Fruit fly (Drosophila melanogaster) whole organism, adult: ENCODE measurements around the gene COX5BL.

ENCODE experiments used
- CG11617 ChIP-seq: fragments of 200-800 bp; sonication (Bioruptor generic); optimal IDR thresholded peaks from 2 replicates; lab custom pipeline; 2017; ENCODE audit warnings: mild to moderate bottlenecking, missing biosample characterization, missing genetic modification reagents, missing genetic modification characterization
- CG12768 ChIP-seq: fragments of 200-800 bp; sonication (Bioruptor generic); optimal IDR thresholded peaks from 2 replicates; lab custom pipeline; 2017; ENCODE audit warnings: missing biosample characterization, missing genetic modification characterization, mild to moderate bottlenecking, moderate library complexity, missing genetic modification reagents
- CG14711 ChIP-seq: fragments of 200-800 bp; sonication (Bioruptor generic); optimal IDR thresholded peaks from 2 replicates; lab custom pipeline; 2018; ENCODE audit warnings: missing biosample characterization, mild to moderate bottlenecking, missing genetic modification characterization, moderate library complexity
- CG1620 ChIP-seq: fragments of 200-800 bp; sonication (Bioruptor generic); optimal IDR thresholded peaks from 2 replicates; lab custom pipeline; 2016; ENCODE audit warnings: missing biosample characterization, missing genetic modification characterization
- CG33017 ChIP-seq: fragments of 200-800 bp; sonication (Bioruptor generic); optimal IDR thresholded peaks from 2 replicates; lab custom pipeline; 2018; ENCODE audit warnings: missing biosample characterization, mild to moderate bottlenecking, missing genetic modification characterization, moderate library complexity
- CG5204 ChIP-seq: fragments of 200-800 bp; sonication (Bioruptor generic); optimal IDR thresholded peaks from 2 replicates; lab custom pipeline; 2016; ENCODE audit warnings: missing biosample characterization, missing genetic modification characterization
- CG7045 ChIP-seq: fragments of 200-800 bp; sonication (Bioruptor generic); optimal IDR thresholded peaks from 2 replicates; lab custom pipeline; 2017; ENCODE audit warnings: missing biosample characterization, mild to moderate bottlenecking, missing genetic modification characterization
- CG7101 ChIP-seq: fragments of 200-800 bp; sonication (Bioruptor generic); optimal IDR thresholded peaks from 2 replicates; lab custom pipeline; 2018; ENCODE audit warnings: missing biosample characterization, mild to moderate bottlenecking, missing genetic modification characterization, moderate library complexity
- Clk ChIP-seq: fragments of 200-800 bp; sonication (Bioruptor generic); optimal IDR thresholded peaks from 2 replicates; lab custom pipeline; 2017; ENCODE audit warnings: missing biosample characterization, missing genetic modification characterization
- Crg-1 ChIP-seq: fragments of 200-800 bp; sonication (Bioruptor generic); optimal IDR thresholded peaks from 2 replicates; lab custom pipeline; 2016; ENCODE audit warnings: missing biosample characterization, missing genetic modification characterization
- Hr96 ChIP-seq: fragments of 200-800 bp; sonication (Bioruptor generic); optimal IDR thresholded peaks from 2 replicates; lab custom pipeline; 2016; ENCODE audit warnings: missing biosample characterization, missing genetic modification characterization
- Mnt ChIP-seq: fragments of 200-800 bp; sonication (Bioruptor generic); optimal IDR thresholded peaks from 2 replicates; lab custom pipeline; 2016; ENCODE audit warnings: missing biosample characterization, mild to moderate bottlenecking, missing genetic modification characterization
- bab1 ChIP-seq: fragments of 200-800 bp; sonication (Bioruptor generic); optimal IDR thresholded peaks from 3 replicates; lab custom pipeline; 2019; ENCODE audit warnings: missing biosample characterization, mild to moderate bottlenecking, missing genetic modification characterization, moderate library complexity
- cic ChIP-seq: fragments of 200-800 bp; sonication (Bioruptor generic); optimal IDR thresholded peaks from 2 replicates; lab custom pipeline; 2017; ENCODE audit warnings: missing biosample characterization, mild to moderate bottlenecking, missing genetic modification characterization, moderate library complexity
- cnc ChIP-seq, 2 experiments: fragments of >200 bp; optimal IDR thresholded peaks; 2 replicates each; lab custom pipeline; 2017
- kay ChIP-seq: fragments of 200-800 bp; sonication (Bioruptor generic); peaks from one replicate; lab custom pipeline; 2016; ENCODE audit warnings: missing biosample characterization, missing genetic modification characterization, borderline replicate concordance
- ovo ChIP-seq: fragments of 200-800 bp; sonication (Bioruptor generic); optimal IDR thresholded peaks from 2 replicates; lab custom pipeline; 2016; ENCODE audit warnings: missing biosample characterization, missing genetic modification characterization
- pad ChIP-seq: fragments of 200-800 bp; sonication (Bioruptor generic); optimal IDR thresholded peaks from 3 replicates; lab custom pipeline; 2017; ENCODE audit warnings: missing biosample characterization, missing genetic modification characterization, mild to moderate bottlenecking, moderate library complexity, missing genetic modification reagents
- tj ChIP-seq: fragments of 200-800 bp; sonication (Bioruptor generic); optimal IDR thresholded peaks from 3 replicates; lab custom pipeline; 2017; ENCODE audit warnings: missing biosample characterization, mild to moderate bottlenecking, missing genetic modification characterization, moderate library complexity
- toe ChIP-seq: fragments of 200-800 bp; sonication (Bioruptor generic); optimal IDR thresholded peaks from 2 replicates; lab custom pipeline; 2016; ENCODE audit warnings: missing biosample characterization, missing genetic modification characterization

COX5BL gene

dm6 chr2L:6534125-6534815 is 25.0 kb upstream of the COX5BL start:
- TF ChIP-seq kay (GFP tag; lab: Kevin White, UChicago) (no peak), CG7101 (tag; lab: Kevin White, UChicago) (no peak), CG11617 (GFP tag; lab: Kevin White, UChicago) (no peak), bab1 (GFP tag; lab: Kevin White, UChicago) (no peak), Mnt (GFP tag; lab: Kevin White, UChicago) (no peak), Clk (no peak), cic (GFP tag; lab: Kevin White, UChicago) (no peak), toe (no peak), tj (GFP tag; lab: Kevin White, UChicago) (no peak), CG1620 (GFP tag; lab: Kevin White, UChicago) (no peak), ovo (GFP tag; lab: Kevin White, UChicago) (no peak), pad (GFP tag; lab: Kevin White, UChicago) (no peak), CG33017 (tag; lab: Kevin White, UChicago) (no peak), CG5204 (GFP tag; lab: Kevin White, UChicago) (no peak), CG14711 (tag; lab: Kevin White, UChicago) (no peak), Hr96 (no peak), Crg-1 (GFP tag; lab: Kevin White, UChicago) (no peak), CG7045 (GFP tag; lab: Kevin White, UChicago) (no peak), cnc (optimal IDR thresholded peaks at IDR 0.05; lab: Kevin White, UChicago) (no peak)

- TF ChIP-seq ovo (GFP tag; lab: Kevin White, UChicago), result no peak
- peak; percentile 30 for TF ChIP-seq tj (GFP tag; lab: Kevin White, UChicago)
Measured at dm6 chr2L:6536044-6536581, 23.1 kb upstream of the COX5BL start.

- no peak for TF ChIP-seq CG1620 (GFP tag; lab: Kevin White, UChicago)
- TF ChIP-seq pad (GFP tag; lab: Kevin White, UChicago), result no peak
- no peak for TF ChIP-seq CG33017 (tag; lab: Kevin White, UChicago)
Measured at dm6 chr2L:6539623-6540381, 19.4 kb upstream of the COX5BL start.

dm6 chr2L:6546883-6547471 is 12.3 kb upstream of the COX5BL start, which contains the start of gene eya:
eya (minus strand) TSS chr2L:6546976.
- TF ChIP-seq kay (GFP tag; lab: Kevin White, UChicago) (peak; percentile 55), tj (GFP tag; lab: Kevin White, UChicago) (peak; percentile 24), ovo (GFP tag; lab: Kevin White, UChicago) (no peak)

- TF ChIP-seq CG14711 (tag; lab: Kevin White, UChicago) (no peak), CG12768 (GFP tag; lab: Kevin White, UChicago) (no peak), CG5204 (GFP tag; lab: Kevin White, UChicago) (no peak), toe (no peak), CG7045 (GFP tag; lab: Kevin White, UChicago) (no peak), cic (GFP tag; lab: Kevin White, UChicago) (no peak), ovo (GFP tag; lab: Kevin White, UChicago) (no peak), Clk (no peak), Mnt (GFP tag; lab: Kevin White, UChicago) (no peak), Crg-1 (GFP tag; lab: Kevin White, UChicago) (no peak), CG1620 (GFP tag; lab: Kevin White, UChicago) (no peak), pad (GFP tag; lab: Kevin White, UChicago) (no peak), tj (GFP tag; lab: Kevin White, UChicago) (no peak), CG11617 (GFP tag; lab: Kevin White, UChicago) (no peak), cnc (optimal IDR thresholded peaks at IDR 0.05; lab: Kevin White, UChicago) (no peak), CG33017 (tag; lab: Kevin White, UChicago) (no peak), bab1 (GFP tag; lab: Kevin White, UChicago) (no peak), kay (GFP tag; lab: Kevin White, UChicago) (no peak)
Measured at dm6 chr2L:6547978-6548377, 11.3 kb upstream of the COX5BL start.

dm6 chr2L:6550809-6551208 is 8.4 kb upstream of the COX5BL start:
- TF ChIP-seq CG14711 (tag; lab: Kevin White, UChicago), result no peak
- TF ChIP-seq CG7101 (tag; lab: Kevin White, UChicago), result no peak
- TF ChIP-seq CG5204 (GFP tag; lab: Kevin White, UChicago), result no peak
- TF ChIP-seq cnc (optimal IDR thresholded peaks at IDR 0.05; lab: Kevin White, UChicago), result no peak
- no peak for TF ChIP-seq Hr96
- TF ChIP-seq CG1620 (GFP tag; lab: Kevin White, UChicago), result no peak
- no peak for TF ChIP-seq Crg-1 (GFP tag; lab: Kevin White, UChicago)
- no peak for TF ChIP-seq Clk
- no peak for TF ChIP-seq Mnt (GFP tag; lab: Kevin White, UChicago)
- no peak for TF ChIP-seq tj (GFP tag; lab: Kevin White, UChicago)
- TF ChIP-seq CG12768 (GFP tag; lab: Kevin White, UChicago), result no peak
- TF ChIP-seq CG7045 (GFP tag; lab: Kevin White, UChicago), result no peak
- TF ChIP-seq pad (GFP tag; lab: Kevin White, UChicago), result no peak
- no peak for TF ChIP-seq cic (GFP tag; lab: Kevin White, UChicago)
- TF ChIP-seq CG33017 (tag; lab: Kevin White, UChicago), result no peak
- TF ChIP-seq CG11617 (GFP tag; lab: Kevin White, UChicago), result no peak
- no peak for TF ChIP-seq bab1 (GFP tag; lab: Kevin White, UChicago)
- no peak for TF ChIP-seq kay (GFP tag; lab: Kevin White, UChicago)
